Fruit fly (Drosophila melanogaster) whole organism, pupa: Measurements from ENCODE around the gene CG9175.

Source experiments
- CG10348 ChIP-seq: fragments of 200-800 bp; sonication (Bioruptor generic); IDR thresholded peaks from 2 replicates; pipeline ENCODE4 v1.3.6; 2022; ENCODE audit warnings: missing biosample characterization, missing genetic modification characterization
- CG15710 ChIP-seq: fragments of 200-800 bp; sonication (Bioruptor generic); optimal IDR thresholded peaks from 2 replicates; lab custom pipeline; 2018; ENCODE audit warnings: missing biosample characterization, mild to moderate bottlenecking, missing genetic modification characterization, moderate library complexity
- CG8301 ChIP-seq: fragments of 200-800 bp; sonication (Bioruptor generic); optimal IDR thresholded peaks from 2 replicates; lab custom pipeline; 2018; ENCODE audit warnings: missing biosample characterization, mild to moderate bottlenecking, missing genetic modification characterization
- D1 ChIP-seq: fragments of 200-800 bp; sonication (Bioruptor generic); optimal IDR thresholded peaks from 2 replicates; lab custom pipeline; 2018; ENCODE audit warnings: missing biosample characterization, mild to moderate bottlenecking, missing genetic modification characterization, moderate library complexity
- EcR ChIP-seq: fragments of 200-800 bp; sonication (Bioruptor generic); optimal IDR thresholded peaks from 3 replicates; lab custom pipeline; 2019; ENCODE audit warnings: missing biosample characterization, missing genetic modification characterization, mild to moderate bottlenecking, moderate library complexity, missing genetic modification reagents
- Snoo ChIP-seq: fragments of 200-800 bp; sonication (Bioruptor generic); optimal IDR thresholded peaks from 3 replicates; lab custom pipeline; 2017; ENCODE audit warnings: missing biosample characterization, mild to moderate bottlenecking, missing genetic modification characterization, inconsistent platforms
- fd96Ca ChIP-seq: fragments of 200-800 bp; sonication (Bioruptor generic); IDR thresholded peaks from 3 replicates; pipeline ENCODE4 v1.3.6; 2022; ENCODE audit warnings: missing biosample characterization, missing genetic modification characterization

- TF ChIP-seq CG8301: no peak
- TF ChIP-seq EcR: no peak
- no peak for TF ChIP-seq CG10348
- TF ChIP-seq Snoo (tag; lab: Kevin White, UChicago): no peak
- no peak for TF ChIP-seq D1 (tag; lab: Kevin White, UChicago)
- TF ChIP-seq CG15710: no peak
- no peak for TF ChIP-seq fd96Ca (GFP tag; lab: Robert Waterston, UW)
These were observed 8.4 kb downstream of the CG9175 start for dm6 chr2L:6090365-6090764.
